Fruit fly (Drosophila melanogaster): ENCODE data around the gene CG6607.

CG6607 gene

DNA sequence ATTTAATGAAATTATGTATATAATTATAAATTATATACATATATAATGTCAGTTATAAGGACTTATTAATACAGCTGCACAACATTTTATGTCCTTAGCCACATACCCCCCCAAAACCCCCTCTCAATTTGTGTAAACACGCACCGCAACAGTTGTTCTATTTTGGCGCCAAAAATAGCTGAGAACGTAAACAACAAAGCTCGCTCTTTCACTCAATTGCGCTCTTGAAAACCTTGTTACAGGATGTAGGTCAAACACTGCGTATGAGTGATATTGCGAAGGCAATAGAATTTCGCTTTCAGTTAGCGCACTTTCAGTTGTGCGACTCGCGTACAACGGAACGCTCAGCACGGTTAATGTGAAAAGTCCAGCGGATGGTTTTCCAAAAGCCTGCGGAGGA lies 16.5 kb downstream of the CG6607 start, which contains the start of gene Esyt2:
Gene Esyt2, plus strand, starts transcription at position 332 of the 400 bp plus-strand sequence.
- no peak for TF ChIP-seq foxo (GFP tag; optimal IDR thresholded peaks at IDR 0.05)
- no peak for TF ChIP-seq Sp1 (GFP tag; optimal IDR thresholded peaks at IDR 0.05)
- TF ChIP-seq woc (GFP tag; optimal IDR thresholded peaks at IDR 0.05): no peak
- no peak for TF ChIP-seq rgr (GFP tag; optimal IDR thresholded peaks at IDR 0.05)
- TF ChIP-seq lola (GFP tag; optimal IDR thresholded peaks at IDR 0.05): no peak

DNA sequence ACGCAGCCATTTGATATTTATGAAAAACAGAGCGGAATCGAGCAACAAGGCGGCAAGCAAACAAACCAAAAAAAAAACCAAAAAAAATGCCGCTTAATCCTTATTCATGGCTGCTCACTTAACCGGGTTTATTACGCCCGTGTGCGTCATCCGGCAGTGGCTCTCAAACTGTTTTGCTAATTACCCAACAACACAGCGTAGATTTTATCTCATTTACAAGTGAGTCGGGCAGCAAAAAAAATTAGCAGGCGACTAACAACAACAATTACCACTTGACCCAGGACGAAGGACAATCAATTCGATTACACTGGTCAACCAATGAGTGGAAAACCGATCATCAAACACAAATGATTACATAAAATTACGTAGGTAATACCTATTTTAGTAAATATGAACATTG lies 20.4 kb downstream of the CG6607 start:
- TF ChIP-seq Sp1 (GFP tag; optimal IDR thresholded peaks at IDR 0.05) (no peak), dsf (GFP tag; optimal IDR thresholded peaks at IDR 0.05; ENCODE audit: borderline replicate concordance) (no peak), Hr78 (GFP tag; optimal IDR thresholded peaks at IDR 0.05) (no peak)

DNA sequence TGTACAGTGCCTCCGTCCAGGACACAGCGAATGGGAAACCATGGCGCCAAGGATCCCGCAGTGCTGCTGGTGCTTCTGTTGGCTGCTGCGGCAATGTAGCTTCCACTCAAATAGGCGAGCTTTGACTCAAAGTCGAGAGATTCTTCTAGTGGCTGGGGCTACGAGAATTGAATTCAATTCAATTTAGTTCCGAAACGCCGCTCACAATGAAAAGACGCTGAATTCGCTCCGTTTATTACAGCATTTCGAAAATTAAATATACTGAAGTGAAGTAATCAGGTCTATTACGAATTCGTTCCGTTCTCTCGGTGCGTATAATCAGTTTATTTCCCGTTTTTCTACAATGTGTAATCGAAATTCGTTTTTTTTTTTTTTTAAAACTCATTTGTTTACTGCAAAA lies 21.0 kb downstream of the CG6607 start:
- no peak for TF ChIP-seq foxo (GFP tag; optimal IDR thresholded peaks at IDR 0.05)
- no peak for TF ChIP-seq Sp1 (GFP tag; optimal IDR thresholded peaks at IDR 0.05)
- no peak for TF ChIP-seq Myc (optimal IDR thresholded peaks at IDR 0.05)
- no peak for TF ChIP-seq Rel (GFP tag; optimal IDR thresholded peaks at IDR 0.05)
- no peak for TF ChIP-seq Rel (tag; optimal IDR thresholded peaks at IDR 0.05)
- no peak for TF ChIP-seq Hnf4 (GFP tag; optimal IDR thresholded peaks at IDR 0.05)
- TF ChIP-seq sv (GFP tag; optimal IDR thresholded peaks at IDR 0.05): no peak
- no peak for TF ChIP-seq tai (GFP tag; optimal IDR thresholded peaks at IDR 0.05)
- no peak for TF ChIP-seq HLH106 (tag; optimal IDR thresholded peaks at IDR 0.05)
- TF ChIP-seq CG9705 (GFP tag; optimal IDR thresholded peaks at IDR 0.05): no peak
- no peak for TF ChIP-seq woc (GFP tag; optimal IDR thresholded peaks at IDR 0.05)
- no peak for TF ChIP-seq CrebA (GFP tag; optimal IDR thresholded peaks at IDR 0.05; ENCODE audit: borderline replicate concordance)
- no peak for TF ChIP-seq OdsH (GFP tag; optimal IDR thresholded peaks at IDR 0.05)
- no peak for TF ChIP-seq N (GFP tag; optimal IDR thresholded peaks at IDR 0.05)
- TF ChIP-seq lola (GFP tag; optimal IDR thresholded peaks at IDR 0.05): no peak
- TF ChIP-seq Vsx2 (GFP tag; optimal IDR thresholded peaks at IDR 0.05; ENCODE audit: partially characterized antibody): no peak
- TF ChIP-seq rgr (GFP tag; optimal IDR thresholded peaks at IDR 0.05): no peak
- TF ChIP-seq ey (GFP tag; optimal IDR thresholded peaks at IDR 0.05): no peak
- TF ChIP-seq usp (GFP tag; optimal IDR thresholded peaks at IDR 0.05): no peak

DNA sequence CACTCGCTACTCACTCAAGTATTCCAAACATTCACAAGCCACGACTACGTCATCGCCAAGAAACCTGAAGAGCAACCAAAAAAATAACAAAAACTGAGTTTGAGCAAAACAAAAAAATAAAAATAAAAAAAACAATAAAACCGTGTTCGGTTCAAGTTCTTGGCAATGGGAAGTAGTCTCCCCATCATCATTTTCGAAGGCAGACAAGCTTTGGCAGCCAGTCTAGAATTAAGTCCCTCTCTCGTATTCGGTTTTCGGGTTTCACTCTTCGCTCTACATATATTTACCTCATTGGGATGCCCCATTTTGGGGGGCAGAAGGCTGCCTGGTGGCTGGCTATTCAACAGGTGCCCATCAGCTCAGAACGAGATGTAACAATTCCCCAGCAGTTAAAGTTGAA lies 22.0 kb downstream of the CG6607 start:
- TF ChIP-seq foxo (GFP tag; optimal IDR thresholded peaks at IDR 0.05) (peak in 1 of 2 experiments; percentile 3), dl (GFP tag; optimal IDR thresholded peaks at IDR 0.05; ENCODE audit: insufficient read depth in 1 of 2, partially characterized antibody in 2 of 2) (no peak), Rel (GFP tag; optimal IDR thresholded peaks at IDR 0.05) (no peak), Rel (tag; optimal IDR thresholded peaks at IDR 0.05) (peak; percentile 50), rgr (GFP tag; optimal IDR thresholded peaks at IDR 0.05) (no peak), Sp1 (GFP tag; optimal IDR thresholded peaks at IDR 0.05) (peak; percentile 72), CG32264 (GFP tag; optimal IDR thresholded peaks at IDR 0.05) (no peak), jim (GFP tag; optimal IDR thresholded peaks at IDR 0.05) (peak; percentile 13), N (GFP tag; optimal IDR thresholded peaks at IDR 0.05) (no peak), CrebA (GFP tag; optimal IDR thresholded peaks at IDR 0.05; ENCODE audit: borderline replicate concordance) (peak; percentile 75)

DNA sequence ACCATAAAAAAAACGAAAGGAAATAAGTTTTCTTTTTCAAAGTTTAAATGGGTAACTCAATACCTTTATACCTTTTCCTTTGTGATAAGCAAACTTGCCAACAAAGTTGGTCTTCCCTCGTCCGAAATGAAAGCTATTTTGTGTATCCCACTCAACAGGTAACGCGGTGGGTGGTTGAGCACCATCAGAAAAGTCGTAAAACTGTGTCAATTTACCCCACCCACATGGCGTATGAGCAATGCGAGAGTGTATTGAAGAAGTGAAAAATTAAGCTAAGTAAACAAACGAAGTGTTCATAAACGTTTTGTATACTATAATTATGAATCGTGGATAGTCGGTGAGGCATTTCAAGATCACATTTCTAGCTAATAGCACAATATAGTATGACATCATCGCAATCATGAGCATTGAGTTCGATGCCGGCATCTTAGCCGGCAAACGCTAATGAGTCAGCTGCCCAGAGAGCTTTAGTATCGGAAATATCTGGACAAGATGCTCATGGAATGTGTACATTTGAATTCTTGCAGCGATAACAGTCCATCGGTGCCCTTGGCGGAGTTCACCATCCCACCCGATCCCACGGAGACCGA lies 23.1 kb downstream of the CG6607 start:
- TF ChIP-seq Vsx2 (GFP tag; optimal IDR thresholded peaks at IDR 0.05; ENCODE audit: partially characterized antibody) (no peak), br (GFP tag; optimal IDR thresholded peaks at IDR 0.05) (no peak), Abd-B (GFP tag; optimal IDR thresholded peaks at IDR 0.05) (no peak), sv (GFP tag; optimal IDR thresholded peaks at IDR 0.05) (no peak), Dfd (GFP tag; optimal IDR thresholded peaks at IDR 0.05) (no peak), h (GFP tag; optimal IDR thresholded peaks at IDR 0.05) (no peak), jim (GFP tag; optimal IDR thresholded peaks at IDR 0.05) (no peak), woc (GFP tag; optimal IDR thresholded peaks at IDR 0.05) (no peak), ey (GFP tag; optimal IDR thresholded peaks at IDR 0.05) (no peak), OdsH (GFP tag; optimal IDR thresholded peaks at IDR 0.05) (no peak), Sp1 (GFP tag; optimal IDR thresholded peaks at IDR 0.05) (no peak), N (GFP tag; optimal IDR thresholded peaks at IDR 0.05) (no peak), usp (GFP tag; optimal IDR thresholded peaks at IDR 0.05) (no peak), HLH106 (tag; optimal IDR thresholded peaks at IDR 0.05) (no peak), dl (GFP tag; optimal IDR thresholded peaks at IDR 0.05; ENCODE audit: insufficient read depth in 1 of 2, partially characterized antibody in 2 of 2) (no peak)

DNA sequence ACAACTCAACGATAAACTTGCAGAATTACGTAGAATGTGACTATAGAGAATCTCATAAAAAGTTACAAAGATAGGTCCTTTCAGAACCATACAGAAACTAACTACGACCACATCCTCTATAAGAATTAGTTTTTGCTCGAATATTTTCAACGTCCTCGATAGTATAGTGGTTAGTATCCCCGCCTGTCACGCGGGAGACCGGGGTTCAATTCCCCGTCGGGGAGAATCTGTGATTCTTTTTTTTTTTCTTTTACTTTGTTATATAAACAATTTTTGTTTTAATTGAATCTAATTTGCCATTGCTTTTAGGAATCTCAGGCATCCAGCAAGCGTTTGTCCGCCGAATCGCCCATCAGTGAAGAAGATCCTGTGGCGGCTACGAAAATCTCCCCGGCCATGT lies 27.3 kb downstream of the CG6607 start:
- no peak for TF ChIP-seq CG9705 (GFP tag; optimal IDR thresholded peaks at IDR 0.05)

Measured in whole organism, wandering third instar larva.